Fruit fly (Drosophila melanogaster): ENCODE results near the gene CG31883.

DNA sequence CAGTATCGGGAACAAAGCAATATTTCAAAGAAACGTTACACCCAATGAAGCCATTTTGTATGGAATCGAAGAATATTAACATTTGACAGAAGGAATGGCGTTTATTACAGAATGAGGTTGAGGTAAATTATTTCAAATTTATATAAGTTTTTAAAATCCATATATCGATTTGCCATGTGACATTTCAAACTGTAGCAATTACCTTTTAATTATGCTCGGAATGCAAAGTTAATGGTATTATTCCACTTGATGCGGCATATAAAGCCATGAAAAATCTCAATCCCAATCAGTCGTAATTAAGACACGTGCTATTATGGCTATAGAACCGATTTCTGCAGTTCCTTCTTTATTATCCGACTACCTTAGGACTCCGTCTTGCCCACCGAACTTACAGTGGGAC is at the start of gene CG31883:
- no peak for TF ChIP-seq CG8478 (optimal IDR thresholded peaks at IDR 0.05)
- TF ChIP-seq usp (GFP tag; optimal IDR thresholded peaks at IDR 0.05), result no peak
